Worm (Caenorhabditis elegans): Measurements from ENCODE around the gene ttb-1.

DNA sequence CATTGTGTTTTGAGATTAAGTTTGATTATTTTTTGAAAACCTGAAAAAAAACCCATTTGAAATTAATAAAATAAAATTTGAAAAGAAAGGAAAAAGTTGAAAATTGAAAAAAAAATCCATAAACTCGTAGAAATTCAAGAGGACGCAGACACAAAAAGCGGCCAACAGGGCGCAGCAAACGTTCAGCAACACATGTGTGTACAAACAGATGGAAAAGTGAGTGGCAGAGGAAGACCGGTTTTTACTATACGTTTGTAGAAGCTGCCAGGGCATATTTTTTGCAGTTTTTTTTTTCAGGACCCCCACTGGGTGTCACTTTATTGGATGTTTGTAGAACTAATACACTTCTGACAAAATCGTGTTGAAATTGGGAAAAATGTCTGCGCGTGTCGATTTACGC lies 33.9 kb upstream of the ttb-1 start, which contains the start of gene cgp-1:
- TF ChIP-seq tab-1 (GFP tag; IDR thresholded peaks at IDR 0.05), result no peak
- TF ChIP-seq T22C8.4 (GFP tag; IDR thresholded peaks at IDR 0.05), result no peak
- TF ChIP-seq flt-1 (GFP tag; IDR thresholded peaks at IDR 0.05), result no peak
